Worm (Caenorhabditis elegans): ENCODE measurements around the gene ZK688.5.

DNA sequence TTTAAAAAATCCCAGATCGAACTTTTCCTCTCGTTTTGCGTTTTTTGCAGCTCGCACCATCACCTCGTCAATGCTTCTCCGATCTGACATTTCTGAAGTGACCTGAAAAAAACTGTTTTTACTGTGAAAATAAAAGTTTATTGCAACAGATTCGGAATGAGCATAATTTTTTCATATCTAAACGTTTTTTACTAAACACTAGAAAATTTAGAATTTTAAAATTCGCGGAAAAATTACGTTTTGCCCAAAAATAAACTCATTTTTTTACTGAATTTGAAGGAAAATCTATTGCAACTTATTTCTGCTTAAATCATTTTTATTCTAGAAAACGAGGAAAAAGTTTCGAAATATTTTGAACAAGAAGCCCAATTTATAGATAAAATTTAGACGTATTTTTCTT is 8.5 kb downstream of the ZK688.5 start, which contains the start of gene ZK688.9:
- no peak for TF ChIP-seq nhr-77 (tag; optimal IDR thresholded peaks at IDR 0.05)
- no peak for TF ChIP-seq fkh-4 (tag; optimal IDR thresholded peaks at IDR 0.05; ENCODE audit: borderline replicate concordance)
- no peak for TF ChIP-seq unc-62 (GFP tag; optimal IDR thresholded peaks at IDR 0.05)
- no peak for TF ChIP-seq grh-1 (GFP tag; IDR thresholded peaks at IDR 0.05)
- no peak for TF ChIP-seq nhr-11 (tag; optimal IDR thresholded peaks at IDR 0.05)

All from whole organism, L1 larva.